Worm (Caenorhabditis elegans) whole organism, midembryonic: ENCODE data around the gene nep-23.

Experiments
- T22C8.4 ChIP-seq: fragments of 200-800 bp; sonication (Bioruptor generic); IDR thresholded peaks from 2 replicates; pipeline ENCODE4 v1.3.6; 2022; ENCODE audit warnings: missing genetic modification characterization, missing compliant biosample characterization
- flt-1 ChIP-seq: fragments of 200-800 bp; sonication (Bioruptor generic); IDR thresholded peaks from 2 replicates; pipeline ENCODE4 v1.3.6; 2022; ENCODE audit warnings: missing genetic modification characterization, missing compliant biosample characterization
- tab-1 ChIP-seq: fragments of 200-800 bp; sonication (Bioruptor generic); IDR thresholded peaks from 2 replicates; pipeline ENCODE4 v1.3.6; 2022; ENCODE audit warnings: missing genetic modification characterization, missing compliant biosample characterization
- ztf-23 ChIP-seq: fragments of 200-800 bp; sonication (Bioruptor generic); IDR thresholded peaks from 2 replicates; pipeline ENCODE4 v1.3.6; 2022; ENCODE audit warnings: missing genetic modification reagents, missing genetic modification characterization, missing compliant biosample characterization

DNA sequence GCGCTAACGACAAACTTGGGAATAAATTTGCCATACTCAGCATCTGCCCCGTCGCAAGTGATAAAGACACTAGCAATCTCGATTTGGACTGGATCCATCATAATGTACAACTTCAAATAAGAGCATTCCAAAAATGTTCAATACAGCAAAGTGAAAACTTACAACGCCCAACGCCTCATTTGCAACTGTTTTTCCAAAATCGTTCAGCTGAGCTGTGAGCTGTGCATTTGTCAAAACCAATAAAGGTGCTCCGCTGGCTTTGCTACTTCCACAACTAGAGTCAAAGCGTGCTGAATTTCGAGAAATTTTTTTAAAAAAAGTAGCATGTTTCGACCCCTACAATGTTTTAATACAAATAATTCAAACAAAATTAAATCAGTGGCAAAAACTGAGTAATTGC, 10.9 kb downstream of the nep-23 start, which contains the start of gene Y116A8C.49:
- TF ChIP-seq tab-1 (no peak), flt-1 (GFP tag; lab: Robert Waterston, UW) (no peak), T22C8.4 (no peak), ztf-23 (GFP tag; lab: Robert Waterston, UW) (no peak)
